Worm (Caenorhabditis elegans): Measurements from ENCODE around the gene madf-4.

Gene madf-4

ce11 chrV:9985227-9985864 lies 23.1 kb upstream of the madf-4 start:
- TF ChIP-seq elt-1 (tag; optimal IDR thresholded peaks at IDR 0.05) (peak; percentile 48), egl-27 (tag; optimal IDR thresholded peaks at IDR 0.05) (no peak), mdl-1 (tag; optimal IDR thresholded peaks at IDR 0.05) (no peak)

ce11 chrV:9984821-9985220 lies 22.5 kb upstream of the madf-4 start:
- TF ChIP-seq nhr-23 (tag; optimal IDR thresholded peaks at IDR 0.05), result no peak
- TF ChIP-seq elt-2 (tag; optimal IDR thresholded peaks at IDR 0.05), result peak; percentile 67
- TF ChIP-seq ceh-28 (tag; optimal IDR thresholded peaks at IDR 0.05), result no peak
- TF ChIP-seq nhr-11 (tag; optimal IDR thresholded peaks at IDR 0.05), result peak; percentile 75
- no peak for TF ChIP-seq snpc-4 (tag; optimal IDR thresholded peaks at IDR 0.05)
- TF ChIP-seq pha-4 (tag; optimal IDR thresholded peaks at IDR 0.05), result peak; percentile 45
- peak; percentile 45 for TF ChIP-seq nfya-1 (tag; optimal IDR thresholded peaks at IDR 0.05; ENCODE audit: insufficient read depth)
- no peak for TF ChIP-seq nhr-28 (tag; optimal IDR thresholded peaks at IDR 0.05)
- peak; percentile 3 for TF ChIP-seq hmg-11 (tag; optimal IDR thresholded peaks at IDR 0.05)
- TF ChIP-seq ceh-16 (tag; optimal IDR thresholded peaks at IDR 0.05), result no peak
- peak; percentile 60 for TF ChIP-seq pqm-1 (tag; optimal IDR thresholded peaks at IDR 0.05)
- TF ChIP-seq ama-1 (optimal IDR thresholded peaks at IDR 0.05), result no peak

- TF ChIP-seq elt-2 (tag; optimal IDR thresholded peaks at IDR 0.05) (peak; percentile 15), nhr-25 (tag; optimal IDR thresholded peaks at IDR 0.05) (no peak), elt-3 (tag; optimal IDR thresholded peaks at IDR 0.05) (no peak), egl-27 (tag; optimal IDR thresholded peaks at IDR 0.05) (no peak), ama-1 (optimal IDR thresholded peaks at IDR 0.05) (peak; percentile 39), skn-1 (tag; optimal IDR thresholded peaks at IDR 0.05) (no peak)
Measured at ce11 chrV:9983529-9983928, 21.2 kb upstream of the madf-4 start.

ce11 chrV:9982568-9982967 lies 20.3 kb upstream of the madf-4 start, which contains the start of gene C27H6.9:
TSS of gene C27H6.9 (plus strand) at chrV:9982868.
- TF ChIP-seq nhr-11 (tag; optimal IDR thresholded peaks at IDR 0.05) (no peak), elt-2 (tag; optimal IDR thresholded peaks at IDR 0.05) (no peak), egl-5 (tag; optimal IDR thresholded peaks at IDR 0.05) (no peak), skn-1 (tag; optimal IDR thresholded peaks at IDR 0.05) (no peak), unc-62 (GFP tag; optimal IDR thresholded peaks at IDR 0.05) (no peak), R02D3.7 (tag; optimal IDR thresholded peaks at IDR 0.05) (no peak), aly-2 (tag; optimal IDR thresholded peaks at IDR 0.05) (no peak), unc-39 (tag; optimal IDR thresholded peaks at IDR 0.05) (no peak), nhr-25 (tag; optimal IDR thresholded peaks at IDR 0.05) (no peak), daf-12 (tag; optimal IDR thresholded peaks at IDR 0.05) (no peak), ztf-11 (tag; optimal IDR thresholded peaks at IDR 0.05) (no peak), nhr-43 (tag; optimal IDR thresholded peaks at IDR 0.05; ENCODE audit: poor library complexity, severe bottlenecking) (no peak), nhr-28 (tag; optimal IDR thresholded peaks at IDR 0.05) (no peak), fos-1 (tag; optimal IDR thresholded peaks at IDR 0.05) (no peak)

- TF ChIP-seq lsy-12 (tag; optimal IDR thresholded peaks at IDR 0.05) (peak; percentile 43), elt-2 (tag; optimal IDR thresholded peaks at IDR 0.05) (peak; percentile 47), R02D3.7 (tag; optimal IDR thresholded peaks at IDR 0.05) (peak; percentile 19), lin-39 (tag; optimal IDR thresholded peaks at IDR 0.05) (peak; percentile 31), hmg-11 (tag; optimal IDR thresholded peaks at IDR 0.05) (peak; percentile 53), tbx-2 (tag; optimal IDR thresholded peaks at IDR 0.05) (peak; percentile 48), nhr-43 (tag; optimal IDR thresholded peaks at IDR 0.05; ENCODE audit: poor library complexity, severe bottlenecking) (peak; percentile 70), lin-15B (tag; optimal IDR thresholded peaks at IDR 0.05) (peak; percentile 47), ceh-28 (tag; optimal IDR thresholded peaks at IDR 0.05) (peak; percentile 43), nhr-25 (tag; optimal IDR thresholded peaks at IDR 0.05) (peak; percentile 56), nhr-23 (tag; optimal IDR thresholded peaks at IDR 0.05) (peak; percentile 75), nfya-1 (tag; optimal IDR thresholded peaks at IDR 0.05; ENCODE audit: insufficient read depth) (peak; percentile 59)
Measured at ce11 chrV:9980731-9981483, 18.6 kb upstream of the madf-4 start, which contains the start of the genes ruvb-1 and tofu-1. TSS of gene ruvb-1 (minus strand) at chrV:9980802. TSS of gene tofu-1 (plus strand) at chrV:9981147.

All from whole organism, L3 larva.